Worm (Caenorhabditis elegans) whole organism, young adult: ENCODE measurements around the gene ZK829.3.

Experiments used
- B0019.2 ChIP-seq: fragments of 200-800 bp; sonication (Bioruptor generic); conservative IDR thresholded peaks from 2 replicates; pipeline ENCODE4 v1.3.6; 2022; ENCODE audit warnings: missing genetic modification reagents, missing genetic modification characterization, missing compliant biosample characterization
- B0035.1 ChIP-seq: sonication (generic microtip); optimal IDR thresholded peaks from 2 replicates; lab custom pipeline; 2016; ENCODE audit warnings: missing genetic modification characterization, mild to moderate bottlenecking, missing compliant biosample characterization, missing genotype, missing genetic modification reagents
- B0261.1 ChIP-seq: sonication (generic microtip); optimal IDR thresholded peaks from 2 replicates; lab custom pipeline; 2016; ENCODE audit warnings: mild to moderate bottlenecking, missing genetic modification characterization, moderate library complexity, missing compliant biosample characterization
- C17E4.6 ChIP-seq: fragments of 200-800 bp; sonication (Bioruptor generic); IDR thresholded peaks from 2 replicates; pipeline ENCODE4 v1.3.6; 2022; ENCODE audit warnings: missing genetic modification reagents, missing genetic modification characterization, missing compliant biosample characterization
- F22D6.2 ChIP-seq: sonication (generic microtip); optimal IDR thresholded peaks from 2 replicates; lab custom pipeline; 2016; ENCODE audit warnings: mild to moderate bottlenecking, missing genetic modification characterization, missing compliant biosample characterization
- F37B4.10 ChIP-seq: fragments of 200-800 bp; sonication (Bioruptor generic); IDR thresholded peaks from 2 replicates; pipeline ENCODE4 v1.3.6; 2022; ENCODE audit warnings: missing genetic modification characterization, missing compliant biosample characterization
- F39B2.1 ChIP-seq: fragments of 200-800 bp; sonication (Bioruptor generic); IDR thresholded peaks from 2 replicates; pipeline ENCODE4 v1.3.6; 2022; ENCODE audit warnings: missing genetic modification reagents, missing genetic modification characterization, missing compliant biosample characterization
- F55B11.4 ChIP-seq: sonication (generic microtip); optimal IDR thresholded peaks from 2 replicates; lab custom pipeline; 2016; ENCODE audit warnings: missing compliant biosample characterization, missing genetic modification characterization, borderline replicate concordance; ENCODE audit not compliant: insufficient read depth
- K12H6.12 ChIP-seq: fragments of 200-800 bp; sonication (Bioruptor generic); optimal IDR thresholded peaks from 2 replicates; lab custom pipeline; 2018; ENCODE audit warnings: mild to moderate bottlenecking, missing genetic modification characterization, missing compliant biosample characterization
- Y53G8AR.9 ChIP-seq: fragments of 200-800 bp; sonication (Bioruptor generic); conservative IDR thresholded peaks from 2 replicates; pipeline ENCODE4 v1.3.6; 2022; ENCODE audit warnings: missing genetic modification reagents, missing genetic modification characterization, missing compliant biosample characterization
- Y67H2A.10 ChIP-seq: fragments of 200-800 bp; sonication (Bioruptor generic); conservative IDR thresholded peaks from 2 replicates; pipeline ENCODE4 v1.3.6; 2022; ENCODE audit warnings: missing genetic modification reagents, missing genetic modification characterization, missing compliant biosample characterization
- Y79H2A.3 ChIP-seq: fragments of 200-800 bp; sonication (Bioruptor generic); conservative IDR thresholded peaks from 2 replicates; pipeline ENCODE4 v1.3.6; 2022; ENCODE audit warnings: missing genetic modification reagents, missing genetic modification characterization, missing compliant biosample characterization
- ZK185.1 ChIP-seq: sonication (generic microtip); optimal IDR thresholded peaks from 2 replicates; lab custom pipeline; 2016; ENCODE audit warnings: mild to moderate bottlenecking, missing genetic modification characterization, missing compliant biosample characterization; ENCODE audit not compliant: poor library complexity, severe bottlenecking
- ama-1 ChIP-seq, 3 experiments: fragments of 150-350 bp in 1 of 3; sonication (generic microtip) in 2 of 3; optimal IDR thresholded peaks; 2 replicates each; lab custom pipeline; 2014 to 2018; ENCODE audit warnings: missing biosample characterization in 2 of 3, missing genetic modification characterization in 2 of 3, missing genetic modification reagents in 2 of 3
- aptf-3 ChIP-seq: fragments of 200-800 bp; sonication (Bioruptor generic); IDR thresholded peaks from 2 replicates; pipeline ENCODE4 v1.3.6; 2022; ENCODE audit warnings: missing genetic modification characterization, missing compliant biosample characterization
- atf-7 ChIP-seq: sonication (generic microtip); optimal IDR thresholded peaks from 2 replicates; lab custom pipeline; 2017; ENCODE audit warnings: mild to moderate bottlenecking, missing genetic modification characterization, missing compliant biosample characterization
- attf-5 ChIP-seq: fragments of 200-800 bp; sonication (Bioruptor generic); optimal IDR thresholded peaks from 2 replicates; lab custom pipeline; 2018; ENCODE audit warnings: mild to moderate bottlenecking, missing genetic modification characterization, missing compliant biosample characterization
- attf-6 ChIP-seq: fragments of 200-800 bp; sonication (Bioruptor generic); IDR thresholded peaks from 2 replicates; pipeline ENCODE4 v1.3.6; 2022; ENCODE audit warnings: missing genetic modification reagents, missing genetic modification characterization, missing compliant biosample characterization
- bed-1 ChIP-seq: fragments of 200-800 bp; sonication (Bioruptor generic); IDR thresholded peaks from 2 replicates; pipeline ENCODE4 v1.3.6; 2022; ENCODE audit warnings: missing genetic modification reagents, missing genetic modification characterization, missing compliant biosample characterization
- bed-2 ChIP-seq: fragments of 200-800 bp; sonication (Bioruptor generic); IDR thresholded peaks from 2 replicates; pipeline ENCODE4 v1.3.6; 2022; ENCODE audit warnings: missing genetic modification reagents, missing genetic modification characterization, missing compliant biosample characterization
- ceh-100 ChIP-seq: fragments of 200-800 bp; sonication (Bioruptor generic); IDR thresholded peaks from 2 replicates; pipeline ENCODE4 v1.3.6; 2022; ENCODE audit warnings: missing genetic modification reagents, missing genetic modification characterization, missing compliant biosample characterization
- ceh-40 ChIP-seq: fragments of 200-800 bp; sonication (Bioruptor generic); IDR thresholded peaks from 2 replicates; pipeline ENCODE4 v1.3.6; 2022; ENCODE audit warnings: missing genetic modification characterization, missing compliant biosample characterization
- chd-7 ChIP-seq: sonication (generic microtip); optimal IDR thresholded peaks from 2 replicates; lab custom pipeline; 2016; ENCODE audit warnings: mild to moderate bottlenecking, missing genetic modification characterization, moderate library complexity, missing compliant biosample characterization
- dox-1 ChIP-seq: fragments of 200-800 bp; sonication (Bioruptor generic); IDR thresholded peaks from 2 replicates; pipeline ENCODE4 v1.3.6; 2022; ENCODE audit warnings: missing genetic modification reagents, missing genetic modification characterization, missing compliant biosample characterization
- efl-1 ChIP-seq: fragments of 150-350 bp; optimal IDR thresholded peaks from 2 replicates; lab custom pipeline; 2014; ENCODE audit warnings: missing biosample characterization, missing genetic modification reagents, missing genetic modification characterization
- egrh-3 ChIP-seq: fragments of 200-800 bp; sonication (Bioruptor generic); IDR thresholded peaks from 2 replicates; pipeline ENCODE4 v1.3.6; 2022; ENCODE audit warnings: missing genetic modification reagents, missing genetic modification characterization, missing compliant biosample characterization
- ekl-4 ChIP-seq: fragments of 200-800 bp; sonication (Bioruptor generic); IDR thresholded peaks from 2 replicates; pipeline ENCODE4 v1.3.6; 2022; ENCODE audit warnings: missing genetic modification reagents, missing genetic modification characterization, missing compliant biosample characterization
- gei-17 ChIP-seq: fragments of 200-800 bp; sonication (Bioruptor generic); optimal IDR thresholded peaks from 2 replicates; lab custom pipeline; 2018; ENCODE audit warnings: mild to moderate bottlenecking, missing genetic modification characterization, missing compliant biosample characterization
- hlh-26 ChIP-seq: fragments of 200-800 bp; sonication (Bioruptor generic); conservative IDR thresholded peaks from 2 replicates; pipeline ENCODE4 v1.3.6; 2022; ENCODE audit warnings: missing genetic modification reagents, missing genetic modification characterization, missing compliant biosample characterization
- lag-1 ChIP-seq: fragments of 200-800 bp; sonication (Bioruptor generic); IDR thresholded peaks from 2 replicates; pipeline ENCODE4 v1.3.6; 2022; ENCODE audit warnings: missing genetic modification reagents, missing genetic modification characterization, missing compliant biosample characterization
- let-526 ChIP-seq: fragments of 200-800 bp; sonication (Bioruptor generic); IDR thresholded peaks from 2 replicates; pipeline ENCODE4 v1.3.6; 2022; ENCODE audit warnings: missing genetic modification reagents, missing genetic modification characterization, missing compliant biosample characterization
- lsl-1 ChIP-seq: fragments of 200-800 bp; sonication (Bioruptor generic); optimal IDR thresholded peaks from 2 replicates; lab custom pipeline; 2018; ENCODE audit warnings: mild to moderate bottlenecking, missing genetic modification characterization, moderate library complexity, missing compliant biosample characterization
- lsy-27 ChIP-seq: sonication (generic microtip); optimal IDR thresholded peaks from 2 replicates; lab custom pipeline; 2017; ENCODE audit warnings: missing genetic modification characterization, mild to moderate bottlenecking, missing compliant biosample characterization, antibody characterized with exemption, missing genotype, borderline replicate concordance; ENCODE audit not compliant: insufficient read depth
- madf-8 ChIP-seq: fragments of 200-800 bp; sonication (Bioruptor generic); conservative IDR thresholded peaks from 2 replicates; pipeline ENCODE4 v1.3.6; 2022; ENCODE audit warnings: missing genetic modification reagents, missing genetic modification characterization, missing compliant biosample characterization
- mel-28 ChIP-seq: sonication (generic microtip); optimal IDR thresholded peaks from 2 replicates; lab custom pipeline; 2016; ENCODE audit warnings: borderline replicate concordance, mild to moderate bottlenecking, missing genetic modification characterization, missing compliant biosample characterization
- nhr-80 ChIP-seq: sonication (generic microtip); optimal IDR thresholded peaks from 2 replicates; lab custom pipeline; 2016; ENCODE audit warnings: missing genetic modification characterization, missing compliant biosample characterization
- rcor-1 ChIP-seq: fragments of 200-800 bp; sonication (Bioruptor generic); IDR thresholded peaks from 2 replicates; pipeline ENCODE4 v1.3.6; 2022; ENCODE audit warnings: missing genetic modification reagents, missing genetic modification characterization, missing compliant biosample characterization
- rec-8 ChIP-seq, 2 experiments: sonication (generic microtip); optimal IDR thresholded peaks; 2 replicates each; lab custom pipeline; 2016; ENCODE audit warnings: mild to moderate bottlenecking in 2 of 2, missing genetic modification characterization in 2 of 2, missing genetic modification reagents in 2 of 2, missing genotype in 2 of 2, missing biosample characterization in 1 of 2, missing compliant biosample characterization in 1 of 2, moderate library complexity in 1 of 2
- repo-1 ChIP-seq: sonication (generic microtip); optimal IDR thresholded peaks from 2 replicates; lab custom pipeline; 2017; ENCODE audit warnings: mild to moderate bottlenecking, missing genetic modification characterization, missing compliant biosample characterization
- rpc-1 ChIP-seq, 2 experiments: fragments of 150-350 bp in 1 of 2; sonication (generic microtip) in 1 of 2; optimal IDR thresholded peaks; 2 replicates each; lab custom pipeline; 2014 to 2018; ENCODE audit warnings: missing biosample characterization in 1 of 2, missing genetic modification characterization in 1 of 2, missing genetic modification reagents in 1 of 2, missing genotype in 1 of 2
- snpc-1.1 ChIP-seq: sonication (generic microtip); optimal IDR thresholded peaks from 2 replicates; lab custom pipeline; 2017; ENCODE audit warnings: missing genetic modification characterization, mild to moderate bottlenecking, missing compliant biosample characterization, antibody characterized with exemption, moderate library complexity, missing genotype, missing genetic modification reagents; ENCODE audit not compliant: insufficient read depth
- snpc-4 ChIP-seq, 5 experiments: fragments of 150-350 bp in 1 of 5; sonication (generic microtip) in 4 of 5; optimal IDR thresholded peaks; 2 replicates each; lab custom pipeline; 2014 to 2018; ENCODE audit warnings: missing genetic modification characterization in 5 of 5, missing biosample characterization in 3 of 5, antibody characterized with exemption in 2 of 5, mild to moderate bottlenecking in 2 of 5, missing compliant biosample characterization in 2 of 5, missing genotype in 2 of 5, moderate library complexity in 2 of 5, missing genetic modification reagents in 1 of 5
- tbp1 ChIP-seq: fragments of 200-800 bp; sonication (Bioruptor generic); optimal IDR thresholded peaks from 2 replicates; lab custom pipeline; 2018; ENCODE audit warnings: mild to moderate bottlenecking, missing genetic modification characterization, missing compliant biosample characterization
- xnd-1 ChIP-seq: sonication (generic microtip); optimal IDR thresholded peaks from 2 replicates; lab custom pipeline; 2016; ENCODE audit warnings: missing genotype, missing genetic modification reagents, missing genetic modification characterization, missing compliant biosample characterization
- ztf-18 ChIP-seq: sonication (generic microtip); optimal IDR thresholded peaks from 2 replicates; lab custom pipeline; 2016; ENCODE audit warnings: missing genotype, mild to moderate bottlenecking, missing genetic modification characterization, missing compliant biosample characterization
- ztf-28 ChIP-seq: fragments of 200-800 bp; sonication (Bioruptor generic); IDR thresholded peaks from 2 replicates; pipeline ENCODE4 v1.3.6; 2022; ENCODE audit warnings: missing genetic modification reagents, missing genetic modification characterization, missing compliant biosample characterization

Gene ZK829.3

DNA sequence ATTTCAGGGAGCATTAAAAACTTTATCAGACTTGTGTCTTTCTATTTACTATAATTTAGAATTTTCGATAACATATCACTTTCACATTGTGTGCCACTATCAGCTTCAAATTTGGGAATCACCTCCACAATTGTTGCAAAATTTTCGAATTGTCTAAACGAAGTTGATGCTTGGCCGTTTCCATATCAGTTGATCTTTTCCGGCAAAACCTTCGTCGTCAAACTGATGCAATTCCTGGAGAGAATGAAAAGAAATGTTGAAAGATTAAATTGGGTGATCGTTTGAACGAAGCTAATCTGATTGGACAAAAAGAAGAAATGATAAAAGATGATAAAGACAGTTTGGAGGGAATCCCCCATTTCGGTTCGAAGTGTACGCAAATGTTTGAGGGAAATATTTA, 10.1 kb upstream of the ZK829.3 start (continued):
- TF ChIP-seq ztf-18 (tag; lab: Kevin White, UChicago) (peak; percentile 26), lag-1 (GFP tag; lab: Robert Waterston, UW) (no peak), ceh-40 (GFP tag; lab: Robert Waterston, UW) (0 out of 2 replicates have a peak, but pooled peaks have one; percentile 15), B0035.1 (tag; lab: Kevin White, UChicago) (no peak), egrh-3 (GFP tag; lab: Robert Waterston, UW) (no peak), K12H6.12 (tag; lab: Kevin White, UChicago) (no peak), ZK185.1 (tag; lab: Kevin White, UChicago) (peak; percentile 45), let-526 (no peak), rcor-1 (0 out of 2 replicates have a peak, but pooled peaks have one; percentile 16), nhr-80 (peak; percentile 95), tbp1 (GFP tag; lab: Kevin White, UChicago) (peak; percentile 31), lsl-1 (GFP tag; lab: Kevin White, UChicago) (no peak), F39B2.1 (GFP tag; lab: Robert Waterston, UW) (no peak), hlh-26 (GFP tag; lab: Robert Waterston, UW) (no peak), ztf-28 (GFP tag; lab: Robert Waterston, UW) (no peak), Y53G8AR.9 (GFP tag; lab: Robert Waterston, UW) (peak; percentile 83), rpc-1 (optimal IDR thresholded peaks at IDR 0.05; lab: Kevin White, UChicago) (no peak), rpc-1 (tag; optimal IDR thresholded peaks at IDR 0.05; lab: Kevin White, UChicago) (no peak), C17E4.6 (no peak), aptf-3 (GFP tag; lab: Robert Waterston, UW) (no peak), attf-6 (peak; percentile 51; the same call in 1 of the 2 replicates), madf-8 (GFP tag; lab: Robert Waterston, UW) (no peak), lsy-27 (tag; lab: Kevin White, UChicago) (no peak), snpc-1.1 (tag; lab: Kevin White, UChicago) (no peak), gei-17 (no peak), Y79H2A.3 (GFP tag; lab: Robert Waterston, UW) (0 out of 2 replicates have a peak, but pooled peaks have one; percentile 54), repo-1 (tag; lab: Kevin White, UChicago) (peak; percentile 81), B0019.2 (GFP tag; lab: Robert Waterston, UW) (no peak), Y67H2A.10 (no peak), ceh-100 (GFP tag; lab: Robert Waterston, UW) (no peak), atf-7 (peak; percentile 92), F37B4.10 (GFP tag; lab: Robert Waterston, UW) (no peak), bed-1 (GFP tag; lab: Robert Waterston, UW) (no peak), dox-1 (GFP tag; lab: Robert Waterston, UW) (peak; percentile 21; the same call in 1 of the 2 replicates), efl-1 (GFP tag; lab: Kevin White, UChicago) (no peak), F22D6.2 (no peak), rec-8 (tag; optimal IDR thresholded peaks at IDR 0.05; lab: Kevin White, UChicago) (no peak), F55B11.4 (tag; lab: Kevin White, UChicago) (no peak), chd-7 (tag; lab: Kevin White, UChicago) (peak; percentile 79), attf-5 (GFP tag; lab: Kevin White, UChicago) (no peak), B0261.1 (tag; lab: Kevin White, UChicago) (no peak), bed-2 (GFP tag; lab: Robert Waterston, UW) (no peak), xnd-1 (tag; lab: Kevin White, UChicago) (no peak), ama-1 (optimal IDR thresholded peaks at IDR 0.05; lab: Kevin White, UChicago) (peak; percentile 64), ama-1 (GFP tag; optimal IDR thresholded peaks at IDR 0.05; lab: Kevin White, UChicago) (peak in 1 of 2 experiments; percentile 24), ekl-4 (GFP tag; lab: Robert Waterston, UW) (peak; percentile 69; the same call in 1 of the 2 replicates), mel-28 (no peak), snpc-4 (GFP tag; optimal IDR thresholded peaks at IDR 0.05; lab: Kevin White, UChicago) (no peak), snpc-4 (tag; optimal IDR thresholded peaks at IDR 0.05; lab: Kevin White, UChicago) (peak in 1 of 4 experiments; percentile 34)
